Worm (Caenorhabditis elegans) whole organism, midembryonic: ENCODE measurements around the gene hrpa-2.
A peak's percentile ranks its signal among the peaks of the same experiment; 100 is the strongest.

ENCODE experiments used
- T22C8.4 ChIP-seq: fragments of 200-800 bp; sonication (Bioruptor generic); IDR thresholded peaks from 2 replicates; pipeline ENCODE4 v1.3.6; 2022; ENCODE audit warnings: missing genetic modification characterization, missing compliant biosample characterization
- cog-1 ChIP-seq: sonication (generic microtip); optimal IDR thresholded peaks from 2 replicates; lab custom pipeline; 2016; ENCODE audit warnings: missing genetic modification characterization, missing compliant biosample characterization
- flt-1 ChIP-seq: fragments of 200-800 bp; sonication (Bioruptor generic); IDR thresholded peaks from 2 replicates; pipeline ENCODE4 v1.3.6; 2022; ENCODE audit warnings: missing genetic modification characterization, missing compliant biosample characterization
- klf-2 ChIP-seq: fragments of 200-800 bp; sonication (Bioruptor generic); conservative IDR thresholded peaks from 2 replicates; pipeline ENCODE4 v1.3.6; 2022; ENCODE audit warnings: missing genetic modification reagents, missing genetic modification characterization, missing compliant biosample characterization
- med-1 ChIP-seq: sonication (generic microtip); optimal IDR thresholded peaks from 2 replicates; lab custom pipeline; 2017; ENCODE audit warnings: missing genetic modification characterization, mild to moderate bottlenecking, missing compliant biosample characterization, antibody characterized with exemption, missing genetic modification reagents; ENCODE audit not compliant: insufficient read depth
- ref-1 ChIP-seq: fragments of 200-800 bp; sonication (Bioruptor generic); conservative IDR thresholded peaks from 2 replicates; pipeline ENCODE4 v1.3.6; 2022; ENCODE audit warnings: missing genetic modification reagents, missing genetic modification characterization, missing compliant biosample characterization
- tab-1 ChIP-seq: fragments of 200-800 bp; sonication (Bioruptor generic); IDR thresholded peaks from 2 replicates; pipeline ENCODE4 v1.3.6; 2022; ENCODE audit warnings: missing genetic modification characterization, missing compliant biosample characterization
- ztf-23 ChIP-seq: fragments of 200-800 bp; sonication (Bioruptor generic); IDR thresholded peaks from 2 replicates; pipeline ENCODE4 v1.3.6; 2022; ENCODE audit warnings: missing genetic modification reagents, missing genetic modification characterization, missing compliant biosample characterization
- ztf-29 ChIP-seq: fragments of 200-800 bp; sonication (Bioruptor generic); IDR thresholded peaks from 2 replicates; pipeline ENCODE4 v1.3.6; 2022; ENCODE audit warnings: missing genetic modification reagents, missing genetic modification characterization, missing compliant biosample characterization

The hrpa-2 gene

ce11 chrX:5216063-5216462 is at the start of gene hrpa-2:
Gene hrpa-2, plus strand, starts transcription at chrX:5216363.
- TF ChIP-seq tab-1 (no peak), ref-1 (no peak), ztf-23 (no peak), med-1 (no peak)

- TF ChIP-seq T22C8.4 (no peak), med-1 (no peak), tab-1 (no peak), ref-1 (no peak), klf-2 (GFP tag; lab: Robert Waterston, UW) (no peak), flt-1 (GFP tag; lab: Robert Waterston, UW) (no peak), ztf-29 (GFP tag; lab: Robert Waterston, UW) (no peak), cog-1 (no peak), ztf-23 (no peak)
Observed at ce11 chrX:5168770-5169169, 47.4 kb upstream of the hrpa-2 start.

ce11 chrX:5171085-5171484 is 45.1 kb upstream of the hrpa-2 start, which contains the start of gene T03G11.10:
Gene T03G11.10, minus strand, starts transcription at chrX:5171185.
- TF ChIP-seq ref-1: no peak
- no peak for TF ChIP-seq ztf-23
- TF ChIP-seq med-1: no peak
- TF ChIP-seq klf-2 (GFP tag; lab: Robert Waterston, UW): no peak
- no peak for TF ChIP-seq cog-1
- TF ChIP-seq tab-1: no peak
- no peak for TF ChIP-seq T22C8.4
- TF ChIP-seq ztf-29 (GFP tag; lab: Robert Waterston, UW): no peak
- no peak for TF ChIP-seq flt-1 (GFP tag; lab: Robert Waterston, UW)

- TF ChIP-seq cog-1 (no peak), ztf-29 (GFP tag; lab: Robert Waterston, UW) (no peak), flt-1 (GFP tag; lab: Robert Waterston, UW) (no peak)
Observed at ce11 chrX:5174256-5174655, 41.9 kb upstream of the hrpa-2 start, which contains the start of gene zchc-1A. Gene zchc-1A, plus strand, starts transcription at chrX:5174369.

- TF ChIP-seq tab-1 (no peak), klf-2 (GFP tag; lab: Robert Waterston, UW) (no peak), med-1 (no peak), ztf-23 (no peak), T22C8.4 (no peak)
Observed at ce11 chrX:5179050-5179449, 37.1 kb upstream of the hrpa-2 start, which contains the start of gene metl-9. Gene metl-9, minus strand, starts transcription at chrX:5179150.

- TF ChIP-seq cog-1 (no peak), klf-2 (GFP tag; lab: Robert Waterston, UW) (no peak), ref-1 (no peak), T22C8.4 (no peak), med-1 (no peak), flt-1 (GFP tag; lab: Robert Waterston, UW) (no peak), ztf-23 (no peak), tab-1 (no peak), ztf-29 (GFP tag; lab: Robert Waterston, UW) (no peak)
Observed at ce11 chrX:5179874-5180273, 36.3 kb upstream of the hrpa-2 start, which contains the start of gene sru-48. Gene sru-48, plus strand, starts transcription at chrX:5180174.

- TF ChIP-seq cog-1: no peak
- TF ChIP-seq ztf-29 (GFP tag; lab: Robert Waterston, UW): no peak
- no peak for TF ChIP-seq med-1
- TF ChIP-seq klf-2 (GFP tag; lab: Robert Waterston, UW): no peak
- TF ChIP-seq tab-1: no peak
- TF ChIP-seq flt-1 (GFP tag; lab: Robert Waterston, UW): no peak
- no peak for TF ChIP-seq ref-1
- no peak for TF ChIP-seq T22C8.4
- no peak for TF ChIP-seq ztf-23
Observed at ce11 chrX:5183931-5184330, 32.2 kb upstream of the hrpa-2 start, which contains the start of gene T03G11.9. Gene T03G11.9, plus strand, starts transcription at chrX:5184231.

- TF ChIP-seq med-1: no peak
- TF ChIP-seq klf-2 (GFP tag; lab: Robert Waterston, UW): no peak
- TF ChIP-seq ref-1: no peak
- TF ChIP-seq cog-1: no peak
- no peak for TF ChIP-seq flt-1 (GFP tag; lab: Robert Waterston, UW)
- TF ChIP-seq T22C8.4: no peak
- TF ChIP-seq tab-1: no peak
- TF ChIP-seq ztf-23: no peak
- no peak for TF ChIP-seq ztf-29 (GFP tag; lab: Robert Waterston, UW)
Observed at ce11 chrX:5188977-5189376, 27.2 kb upstream of the hrpa-2 start, which contains the start of gene zig-6. Gene zig-6, minus strand, starts transcription at chrX:5189077.

ce11 chrX:5190061-5190460 is 26.1 kb upstream of the hrpa-2 start:
- TF ChIP-seq tab-1 (no peak), klf-2 (GFP tag; lab: Robert Waterston, UW) (no peak), ztf-29 (GFP tag; lab: Robert Waterston, UW) (no peak), T22C8.4 (no peak), med-1 (no peak), ztf-23 (no peak), ref-1 (no peak)

- TF ChIP-seq klf-2 (GFP tag; lab: Robert Waterston, UW) (no peak), ztf-29 (GFP tag; lab: Robert Waterston, UW) (no peak), ztf-23 (0 out of 2 replicates have a peak, but pooled peaks have one; percentile 9)
Observed at ce11 chrX:5193402-5193801, 22.8 kb upstream of the hrpa-2 start.

- TF ChIP-seq T22C8.4: no peak
- no peak for TF ChIP-seq med-1
- no peak for TF ChIP-seq ztf-29 (GFP tag; lab: Robert Waterston, UW)
- TF ChIP-seq klf-2 (GFP tag; lab: Robert Waterston, UW): no peak
- no peak for TF ChIP-seq ztf-23
- no peak for TF ChIP-seq tab-1
- no peak for TF ChIP-seq cog-1
- no peak for TF ChIP-seq ref-1
- no peak for TF ChIP-seq flt-1 (GFP tag; lab: Robert Waterston, UW)
Observed at ce11 chrX:5195462-5196160, 20.6 kb upstream of the hrpa-2 start, which contains the start of gene pqn-62. Gene pqn-62, plus strand, starts transcription at chrX:5196110.
